Fruit fly (Drosophila melanogaster) whole organism, prepupa: ENCODE data around the gene IleRS-m.

Experiments
- CG10631 ChIP-seq: fragments of 200-800 bp; sonication (Bioruptor generic); optimal IDR thresholded peaks from 2 replicates; lab custom pipeline; 2016; ENCODE audit warnings: missing biosample characterization, missing genetic modification characterization
- CG10669 ChIP-seq: fragments of 200-800 bp; sonication (Bioruptor generic); optimal IDR thresholded peaks from 3 replicates; lab custom pipeline; 2018; ENCODE audit warnings: missing biosample characterization, mild to moderate bottlenecking, missing genetic modification characterization, moderate library complexity
- CG11294 ChIP-seq: fragments of 200-800 bp; sonication (Bioruptor generic); IDR thresholded peaks from 2 replicates; pipeline ENCODE4 v1.3.6; 2022; ENCODE audit warnings: missing biosample characterization, missing genetic modification characterization
- CG11762 ChIP-seq: fragments of 200-800 bp; sonication (Bioruptor generic); optimal IDR thresholded peaks from 3 replicates; lab custom pipeline; 2016; ENCODE audit warnings: missing biosample characterization, missing genetic modification characterization; ENCODE audit not compliant: insufficient read depth
- CG11902 ChIP-seq: fragments of 200-800 bp; sonication (Bioruptor generic); optimal IDR thresholded peaks from 3 replicates; lab custom pipeline; 2016; ENCODE audit warnings: missing biosample characterization, missing genetic modification characterization
- CG1621 ChIP-seq: fragments of 200-800 bp; sonication (Bioruptor generic); optimal IDR thresholded peaks from 3 replicates; lab custom pipeline; 2018; ENCODE audit warnings: missing biosample characterization, mild to moderate bottlenecking, missing genetic modification characterization
- CG3032 ChIP-seq: fragments of 200-800 bp; optimal IDR thresholded peaks from 2 replicates; lab custom pipeline; 2019; ENCODE audit warnings: missing biosample characterization, mild to moderate bottlenecking, missing genetic modification characterization, moderate library complexity
- CG31627 ChIP-seq: fragments of 200-800 bp; sonication (Bioruptor generic); optimal IDR thresholded peaks from 3 replicates; lab custom pipeline; 2016; ENCODE audit warnings: missing biosample characterization, missing genetic modification characterization
- CG32006 ChIP-seq: fragments of 200-800 bp; sonication (Bioruptor generic); optimal IDR thresholded peaks from 3 replicates; lab custom pipeline; 2017; ENCODE audit warnings: missing biosample characterization, mild to moderate bottlenecking, missing genetic modification characterization
- CG34406 ChIP-seq: fragments of 200-800 bp; sonication (Bioruptor generic); optimal IDR thresholded peaks from 3 replicates; lab custom pipeline; 2016; ENCODE audit warnings: missing biosample characterization, missing genetic modification characterization
- CG6163 ChIP-seq: fragments of 200-800 bp; sonication (Bioruptor generic); IDR thresholded peaks from 3 replicates; pipeline ENCODE4 v1.3.6; 2022; ENCODE audit warnings: missing biosample characterization, missing genetic modification characterization
- CG6276 ChIP-seq: fragments of 200-800 bp; sonication (Bioruptor generic); optimal IDR thresholded peaks from 2 replicates; lab custom pipeline; 2017; ENCODE audit warnings: missing biosample characterization, mild to moderate bottlenecking, missing genetic modification characterization
- CG6808 ChIP-seq: fragments of 200-800 bp; sonication (Bioruptor generic); optimal IDR thresholded peaks from 3 replicates; lab custom pipeline; 2017; ENCODE audit warnings: missing biosample characterization, missing genetic modification characterization, mild to moderate bottlenecking, moderate library complexity, missing genetic modification reagents
- CG6854 ChIP-seq: fragments of 200-800 bp; sonication (Bioruptor generic); optimal IDR thresholded peaks from 2 replicates; lab custom pipeline; 2017; ENCODE audit warnings: missing biosample characterization, mild to moderate bottlenecking, missing genetic modification characterization
- CG7368 ChIP-seq: fragments of 200-800 bp; sonication (Bioruptor generic); optimal IDR thresholded peaks from 3 replicates; lab custom pipeline; 2016; ENCODE audit warnings: missing biosample characterization, missing genetic modification characterization
- CG8119 ChIP-seq: fragments of 200-800 bp; sonication (Bioruptor generic); IDR thresholded peaks from 3 replicates; pipeline ENCODE4 v1.3.6; 2022; ENCODE audit warnings: missing biosample characterization, missing genetic modification characterization
- CG8319 ChIP-seq: fragments of 200-800 bp; sonication (Bioruptor generic); optimal IDR thresholded peaks from 3 replicates; lab custom pipeline; 2016; ENCODE audit warnings: missing biosample characterization, missing genetic modification characterization
- CG8632 ChIP-seq: fragments of 200-800 bp; sonication (Bioruptor generic); optimal IDR thresholded peaks from 3 replicates; lab custom pipeline; 2016; ENCODE audit warnings: missing biosample characterization, missing genetic modification characterization
- CG9139 ChIP-seq: fragments of 200-800 bp; sonication (Bioruptor generic); optimal IDR thresholded peaks from 3 replicates; lab custom pipeline; 2017; ENCODE audit warnings: missing biosample characterization, mild to moderate bottlenecking, missing genetic modification characterization
- Eip75B ChIP-seq: fragments of 200-800 bp; sonication (Bioruptor generic); optimal IDR thresholded peaks from 3 replicates; lab custom pipeline; 2016; ENCODE audit warnings: missing biosample characterization, missing genetic modification characterization
- Eip78C ChIP-seq: fragments of 200-800 bp; sonication (Bioruptor generic); peaks from one replicate; lab custom pipeline; 2016; ENCODE audit warnings: missing biosample characterization, missing genetic modification characterization
- Eip93F ChIP-seq: fragments of 200-800 bp; sonication (Bioruptor generic); optimal IDR thresholded peaks from 2 replicates; lab custom pipeline; 2016; ENCODE audit warnings: missing biosample characterization, mild to moderate bottlenecking, missing genetic modification characterization
- Ets21C ChIP-seq: fragments of 200-800 bp; sonication (Bioruptor generic); optimal IDR thresholded peaks from 3 replicates; lab custom pipeline; 2016; ENCODE audit warnings: missing biosample characterization, missing genetic modification characterization
- Ets96B ChIP-seq: fragments of 200-800 bp; optimal IDR thresholded peaks from 2 replicates; lab custom pipeline; 2019; ENCODE audit warnings: missing biosample characterization, mild to moderate bottlenecking, missing genetic modification characterization, moderate library complexity
- Gug ChIP-seq: fragments of 200-800 bp; sonication (Bioruptor generic); IDR thresholded peaks from 2 replicates; pipeline ENCODE4 v1.3.6; 2022; ENCODE audit warnings: missing biosample characterization, missing genetic modification characterization
- Hr38 ChIP-seq: sonication (Bioruptor generic); optimal IDR thresholded peaks from 2 replicates; lab custom pipeline; 2016; ENCODE audit warnings: missing biosample characterization, missing genetic modification characterization
- Hr39 ChIP-seq: fragments of 200-800 bp; sonication (Bioruptor generic); optimal IDR thresholded peaks from 2 replicates; lab custom pipeline; 2016; ENCODE audit warnings: missing biosample characterization, missing genetic modification characterization
- Hr4 ChIP-seq: fragments of 200-800 bp; sonication (Bioruptor generic); optimal IDR thresholded peaks from 3 replicates; lab custom pipeline; 2016; ENCODE audit warnings: missing biosample characterization, missing genetic modification characterization
- Lpt ChIP-seq: fragments of 200-800 bp; sonication (Bioruptor generic); optimal IDR thresholded peaks from 3 replicates; lab custom pipeline; 2016; ENCODE audit warnings: missing biosample characterization, missing genetic modification characterization
- Met ChIP-seq: fragments of 200-800 bp; sonication (Bioruptor generic); optimal IDR thresholded peaks from 3 replicates; lab custom pipeline; 2016; ENCODE audit warnings: missing biosample characterization, missing genetic modification characterization
- OdsH ChIP-seq: fragments of 200-800 bp; sonication (Bioruptor generic); optimal IDR thresholded peaks from 3 replicates; lab custom pipeline; 2016; ENCODE audit warnings: missing biosample characterization, missing genetic modification characterization
- Smox ChIP-seq: fragments of 200-800 bp; sonication (Bioruptor generic); optimal IDR thresholded peaks from 3 replicates; lab custom pipeline; 2016; ENCODE audit warnings: missing biosample characterization, missing genetic modification characterization
- Sox102F ChIP-seq: fragments of 200-800 bp; sonication (Bioruptor generic); optimal IDR thresholded peaks from 2 replicates; lab custom pipeline; 2016; ENCODE audit warnings: missing biosample characterization, mild to moderate bottlenecking, missing genetic modification characterization
- Sox14 ChIP-seq: fragments of 200-800 bp; sonication (Bioruptor generic); optimal IDR thresholded peaks from 3 replicates; lab custom pipeline; 2016; ENCODE audit warnings: missing biosample characterization, missing genetic modification characterization
- Sox15 ChIP-seq: fragments of 200-800 bp; sonication (Bioruptor generic); optimal IDR thresholded peaks from 3 replicates; lab custom pipeline; 2016; ENCODE audit warnings: missing biosample characterization, missing genetic modification characterization
- achi ChIP-seq: fragments of 200-800 bp; sonication (Bioruptor generic); optimal IDR thresholded peaks from 3 replicates; lab custom pipeline; 2016; ENCODE audit warnings: missing biosample characterization, missing genetic modification characterization
- acj6 ChIP-seq: fragments of 200-800 bp; sonication (Bioruptor generic); optimal IDR thresholded peaks from 3 replicates; lab custom pipeline; 2016; ENCODE audit warnings: missing biosample characterization, missing genetic modification characterization
- cyc ChIP-seq: fragments of 200-800 bp; sonication (Bioruptor generic); optimal IDR thresholded peaks from 3 replicates; lab custom pipeline; 2016; ENCODE audit warnings: missing biosample characterization, missing genetic modification characterization
- dsx ChIP-seq: fragments of 200-800 bp; optimal IDR thresholded peaks from 3 replicates; lab custom pipeline; 2019; ENCODE audit warnings: missing biosample characterization, mild to moderate bottlenecking, missing genetic modification characterization, moderate library complexity; ENCODE audit not compliant: poor library complexity, severe bottlenecking
- eg ChIP-seq: fragments of 200-800 bp; sonication (Bioruptor generic); IDR thresholded peaks from 3 replicates; pipeline ENCODE4 v1.3.6; 2022; ENCODE audit warnings: missing biosample characterization, missing genetic modification characterization
- fd59A ChIP-seq: fragments of 200-800 bp; sonication (Bioruptor generic); optimal IDR thresholded peaks from 2 replicates; lab custom pipeline; 2017; ENCODE audit warnings: missing biosample characterization, mild to moderate bottlenecking, missing genetic modification characterization, missing genetic modification reagents
- fkh ChIP-seq: fragments of 200-800 bp; sonication (Bioruptor generic); optimal IDR thresholded peaks from 3 replicates; lab custom pipeline; 2017; ENCODE audit warnings: missing biosample characterization, mild to moderate bottlenecking, missing genetic modification characterization, moderate library complexity
- lz ChIP-seq: fragments of 200-800 bp; sonication (Bioruptor generic); optimal IDR thresholded peaks from 3 replicates; lab custom pipeline; 2016; ENCODE audit warnings: missing biosample characterization, missing genetic modification characterization
- net ChIP-seq: fragments of 200-800 bp; sonication (Bioruptor generic); optimal IDR thresholded peaks from 3 replicates; lab custom pipeline; 2016; ENCODE audit warnings: missing biosample characterization, missing genetic modification characterization
- pdm3 ChIP-seq: fragments of 200-800 bp; sonication (Bioruptor generic); optimal IDR thresholded peaks from 3 replicates; lab custom pipeline; 2016; ENCODE audit warnings: missing biosample characterization, missing genetic modification characterization
- salr ChIP-seq, 2 experiments: fragments of 200-800 bp; sonication (Bioruptor generic); optimal IDR thresholded peaks; 3 replicates each; lab custom pipeline; 2016 to 2018; ENCODE audit warnings: missing biosample characterization in 2 of 2, missing genetic modification characterization in 2 of 2, mild to moderate bottlenecking in 1 of 2
- spab ChIP-seq: fragments of 200-800 bp; sonication (Bioruptor generic); optimal IDR thresholded peaks from 2 replicates; lab custom pipeline; 2017; ENCODE audit warnings: missing biosample characterization, mild to moderate bottlenecking, missing genetic modification characterization, missing genetic modification reagents
- svp ChIP-seq: fragments of 200-800 bp; sonication (Bioruptor generic); peaks from one replicate; lab custom pipeline; 2016; ENCODE audit warnings: missing biosample characterization, missing genetic modification characterization
- vri ChIP-seq: fragments of 200-800 bp; sonication (Bioruptor generic); optimal IDR thresholded peaks from 3 replicates; lab custom pipeline; 2016; ENCODE audit warnings: missing biosample characterization, mild to moderate bottlenecking, missing genetic modification characterization

Gene IleRS-m

dm6 chr3L:16121791-16122190 lies 21.7 kb downstream of the IleRS-m start, which contains the start of gene Strump:
Strump (plus strand) TSS chr3L:16122002.
- no peak for TF ChIP-seq CG7368 (GFP tag; lab: Kevin White, UChicago)
- TF ChIP-seq svp (GFP tag; lab: Kevin White, UChicago), result no peak
- TF ChIP-seq CG10669 (GFP tag; lab: Kevin White, UChicago), result no peak
- no peak for TF ChIP-seq Eip78C
- no peak for TF ChIP-seq fkh

DNA sequence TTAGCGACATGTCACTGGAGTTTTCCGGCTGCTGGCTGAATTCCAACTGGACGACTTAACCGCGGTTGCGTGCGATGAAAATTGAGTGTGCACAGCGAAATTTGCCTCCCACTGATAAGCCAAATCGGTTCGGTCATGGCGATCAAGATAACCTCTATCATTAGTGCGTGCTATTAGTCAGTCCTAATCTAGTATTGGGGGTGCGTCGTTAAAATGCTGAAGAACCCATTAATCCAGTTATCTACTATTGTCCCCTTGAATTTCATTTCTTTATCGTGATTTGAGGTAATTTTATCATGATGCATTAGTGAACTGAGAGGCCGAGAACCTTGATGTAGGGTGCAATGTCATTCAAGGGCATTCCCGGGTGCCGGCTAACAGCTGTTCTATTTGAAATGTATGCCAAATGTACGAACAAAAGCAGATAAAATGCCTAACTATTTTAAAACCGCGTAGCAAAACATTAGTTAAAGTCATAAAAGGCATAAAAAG lies 28.4 kb downstream of the IleRS-m start, which contains the start of gene Pgm1:
Gene Pgm1, minus strand, starts transcription at position 51 of the 492 bp plus-strand sequence.
- TF ChIP-seq Hr4 (peak; percentile 94), CG6854 (GFP tag; lab: Kevin White, UChicago) (peak; percentile 87), Eip93F (GFP tag; lab: Kevin White, UChicago) (no peak), CG8119 (GFP tag; lab: Robert Waterston, UW) (no peak; the same call in 1 of the 3 replicates), achi (GFP tag; lab: Kevin White, UChicago) (peak; percentile 89), fd59A (GFP tag; lab: Kevin White, UChicago) (peak; percentile 78), acj6 (peak; percentile 92), CG6808 (GFP tag; lab: Kevin White, UChicago) (peak; percentile 83), Eip75B (peak; percentile 93), CG10631 (peak; percentile 78), CG11294 (GFP tag; lab: Robert Waterston, UW) (peak; percentile 66; the same call in 1 of the 2 replicates), net (no peak), Gug (no peak; the same call in none of the 2 replicates), CG31627 (peak; percentile 96), CG3032 (tag; lab: Kevin White, UChicago) (peak; percentile 79), CG8319 (GFP tag; lab: Kevin White, UChicago) (peak; percentile 86), Met (GFP tag; lab: Kevin White, UChicago) (peak; percentile 94), svp (GFP tag; lab: Kevin White, UChicago) (peak; percentile 99), vri (GFP tag; lab: Kevin White, UChicago) (peak; percentile 93), Sox15 (GFP tag; lab: Kevin White, UChicago) (peak; percentile 89), CG11902 (GFP tag; lab: Kevin White, UChicago) (peak; percentile 85), CG34406 (GFP tag; lab: Kevin White, UChicago) (peak; percentile 87), eg (GFP tag; lab: Robert Waterston, UW) (peak; percentile 85), Hr39 (GFP tag; lab: Kevin White, UChicago) (peak; percentile 94), CG32006 (GFP tag; lab: Kevin White, UChicago) (no peak), CG9139 (GFP tag; lab: Kevin White, UChicago) (no peak), salr (GFP tag; optimal IDR thresholded peaks at IDR 0.05; lab: Kevin White, UChicago) (no peak), Smox (GFP tag; lab: Kevin White, UChicago) (peak; percentile 94), OdsH (GFP tag; lab: Kevin White, UChicago) (peak; percentile 93), CG6276 (no peak), Eip78C (peak; percentile 97), CG6163 (GFP tag; lab: Robert Waterston, UW) (no peak; the same call in 1 of the 3 replicates), Sox102F (GFP tag; lab: Kevin White, UChicago) (peak; percentile 97), Sox14 (GFP tag; lab: Kevin White, UChicago) (peak; percentile 96), Ets96B (tag; lab: Kevin White, UChicago) (peak; percentile 83), fkh (peak; percentile 80), lz (GFP tag; lab: Kevin White, UChicago) (peak; percentile 95), cyc (peak; percentile 94), Lpt (peak; percentile 86), pdm3 (GFP tag; lab: Kevin White, UChicago) (peak; percentile 95), dsx (GFP tag; lab: Kevin White, UChicago) (peak; percentile 83), CG7368 (GFP tag; lab: Kevin White, UChicago) (peak; percentile 96), CG8632 (peak; percentile 89), CG11762 (GFP tag; lab: Kevin White, UChicago) (peak; percentile 89), Ets21C (peak; percentile 89), CG10669 (GFP tag; lab: Kevin White, UChicago) (peak; percentile 87), spab (no peak), Hr38 (peak; percentile 44), CG1621 (tag; lab: Kevin White, UChicago) (no peak)
